Worm (Caenorhabditis elegans): ENCODE data around the gene srw-112.
"Not testable (repeated sequence)": the region's sequence is repeated elsewhere in the genome, so short reads cannot be mapped to it uniquely, and the experiment has no call there.

srw-112 gene

ce11 chrV:2979978-2980377 is 25.9 kb downstream of the srw-112 start, which contains the start of gene srw-118:
TSS of gene srw-118 (minus strand) at chrV:2980078.
- TF ChIP-seq hpl-2 (GFP tag; optimal IDR thresholded peaks at IDR 0.05) (no peak), xbp-1 (tag; optimal IDR thresholded peaks at IDR 0.05) (no peak), sup-37 (GFP tag; optimal IDR thresholded peaks at IDR 0.05) (no peak), mab-9 (GFP tag; IDR thresholded peaks at IDR 0.05) (no peak), jun-1 (tag; optimal IDR thresholded peaks at IDR 0.05) (no peak), vab-15 (tag; optimal IDR thresholded peaks at IDR 0.05) (no peak), blmp-1 (tag; optimal IDR thresholded peaks at IDR 0.05) (no peak), nhr-237 (tag; optimal IDR thresholded peaks at IDR 0.05) (no peak), zag-1 (tag; optimal IDR thresholded peaks at IDR 0.05) (no peak), ceh-88 (GFP tag; IDR thresholded peaks at IDR 0.05) (no peak), lin-35 (GFP tag; optimal IDR thresholded peaks at IDR 0.05) (no peak), Y116A8C.19 (tag; optimal IDR thresholded peaks at IDR 0.05; ENCODE audit: borderline replicate concordance) (no peak), mef-2 (tag; optimal IDR thresholded peaks at IDR 0.05) (no peak), unc-86 (tag; optimal IDR thresholded peaks at IDR 0.05) (no peak), pqm-1 (tag; optimal IDR thresholded peaks at IDR 0.05) (no peak), nhr-20 (tag; optimal IDR thresholded peaks at IDR 0.05) (no peak), egl-27 (tag; optimal IDR thresholded peaks at IDR 0.05) (no peak), ztf-4 (tag; optimal IDR thresholded peaks at IDR 0.05) (no peak), dsc-1 (tag; optimal IDR thresholded peaks at IDR 0.05) (no peak), unc-130 (tag; optimal IDR thresholded peaks at IDR 0.05) (no peak)

- TF ChIP-seq dpl-1 (GFP tag; optimal IDR thresholded peaks at IDR 0.05) (no peak), skn-1 (tag; optimal IDR thresholded peaks at IDR 0.05) (no peak), unc-86 (tag; optimal IDR thresholded peaks at IDR 0.05) (no peak)
Measured at ce11 chrV:2976287-2976686, 29.6 kb downstream of the srw-112 start, which contains the start of gene srw-124. TSS of gene srw-124 (plus strand) at chrV:2976587.

ce11 chrV:2975285-2975684 is 30.6 kb downstream of the srw-112 start, which contains the start of gene srw-123:
TSS of gene srw-123 (minus strand) at chrV:2975385.
- not testable (repeated sequence) for TF ChIP-seq fkh-4 (tag; optimal IDR thresholded peaks at IDR 0.05; ENCODE audit: borderline replicate concordance); lin-14 (GFP tag; optimal IDR thresholded peaks at IDR 0.05); unc-86 (tag; optimal IDR thresholded peaks at IDR 0.05)

- TF ChIP-seq lin-14 (GFP tag; optimal IDR thresholded peaks at IDR 0.05) (no peak), aly-2 (tag; optimal IDR thresholded peaks at IDR 0.05) (no peak), nhr-20 (tag; optimal IDR thresholded peaks at IDR 0.05) (no peak), lsy-2 (tag; optimal IDR thresholded peaks at IDR 0.05) (no peak), nhr-28 (tag; optimal IDR thresholded peaks at IDR 0.05) (no peak), nhr-85 (tag) (no peak), lin-15B (tag; optimal IDR thresholded peaks at IDR 0.05) (no peak), mab-9 (GFP tag; IDR thresholded peaks at IDR 0.05) (no peak)
Measured at ce11 chrV:2971307-2971999, 34.4 kb downstream of the srw-112 start, which contains the start of gene srw-129. TSS of gene srw-129 (plus strand) at chrV:2971949.

- TF ChIP-seq fkh-10 (GFP tag; optimal IDR thresholded peaks at IDR 0.05) = no peak
- no peak for TF ChIP-seq hlh-17 (GFP tag; optimal IDR thresholded peaks at IDR 0.05; ENCODE audit: borderline replicate concordance)
Measured at ce11 chrV:2964786-2965185, 41.1 kb downstream of the srw-112 start, which contains the start of gene srh-88. TSS of gene srh-88 (minus strand) at chrV:2964886.

ce11 chrV:2962960-2963359 is 42.9 kb downstream of the srw-112 start, which contains the start of gene srw-138:
TSS of gene srw-138 (minus strand) at chrV:2963060.
- TF ChIP-seq nhr-11 (tag; optimal IDR thresholded peaks at IDR 0.05) (no peak), sox-4 (tag; optimal IDR thresholded peaks at IDR 0.05) (no peak), hlh-17 (GFP tag; optimal IDR thresholded peaks at IDR 0.05; ENCODE audit: borderline replicate concordance) (no peak), efl-1 (optimal IDR thresholded peaks at IDR 0.05) (no peak), efl-1 (GFP tag; optimal IDR thresholded peaks at IDR 0.05 in 1 of 2) (no peak), zip-4 (GFP tag; optimal IDR thresholded peaks at IDR 0.05) (no peak), ceh-8 (GFP tag; optimal IDR thresholded peaks at IDR 0.05) (no peak), nhr-47 (tag; optimal IDR thresholded peaks at IDR 0.05) (no peak), snpc-4 (tag; optimal IDR thresholded peaks at IDR 0.05) (no peak), zag-1 (tag; optimal IDR thresholded peaks at IDR 0.05) (no peak), sup-37 (GFP tag; optimal IDR thresholded peaks at IDR 0.05) (no peak), grh-1 (GFP tag; IDR thresholded peaks at IDR 0.05) (no peak), ztf-4 (tag; optimal IDR thresholded peaks at IDR 0.05) (no peak), ztf-11 (tag; optimal IDR thresholded peaks at IDR 0.05) (no peak), ceh-90 (tag; optimal IDR thresholded peaks at IDR 0.05) (no peak), unc-30 (tag; optimal IDR thresholded peaks at IDR 0.05) (no peak), nhr-28 (tag; optimal IDR thresholded peaks at IDR 0.05) (no peak)

All from whole organism, L1 larva.